Fruit fly (Drosophila melanogaster): ENCODE results near the gene CG14109.

- TF ChIP-seq insv (optimal IDR thresholded peaks at IDR 0.05), result no peak
- TF ChIP-seq psq (optimal IDR thresholded peaks at IDR 0.05), result no peak
- TF ChIP-seq Sin3A (optimal IDR thresholded peaks at IDR 0.05), result no peak
- TF ChIP-seq Myc (optimal IDR thresholded peaks at IDR 0.05), result no peak
Observed at dm6 chr3L:13425571-13425970, 15.1 kb upstream of the CG14109 start, which contains the start of gene CG14106.
